Fruit fly (Drosophila melanogaster) whole organism, embryonic: ENCODE data around the gene SdicC.

Experiments
- CG6654 ChIP-seq: fragments of 200-800 bp; sonication (Bioruptor generic); optimal IDR thresholded peaks from 2 replicates; lab custom pipeline; 2017; ENCODE audit warnings: missing biosample characterization, mild to moderate bottlenecking, missing genetic modification characterization
- ash1 ChIP-seq: fragments of 200-800 bp; sonication (Bioruptor generic); optimal IDR thresholded peaks from 2 replicates; lab custom pipeline; 2018; ENCODE audit warnings: missing biosample characterization, mild to moderate bottlenecking, missing genetic modification characterization
- org-1 ChIP-seq: fragments of 200-800 bp; sonication (Bioruptor generic); optimal IDR thresholded peaks from 2 replicates; lab custom pipeline; 2017; ENCODE audit warnings: missing biosample characterization, missing genetic modification characterization

dm6 chrX:20251586-20252160, 34.6 kb upstream of the SdicC start:
- TF ChIP-seq org-1 (GFP tag; lab: Kevin White, UChicago) (no peak), CG6654 (no peak), ash1 (GFP tag; lab: Kevin White, UChicago) (no peak)
